Worm (Caenorhabditis elegans) whole organism, young adult: Measurements from ENCODE around the gene F46G10.4.

Experiments
- B0035.1 ChIP-seq: sonication (generic microtip); optimal IDR thresholded peaks from 2 replicates; lab custom pipeline; 2016; ENCODE audit warnings: missing genetic modification characterization, mild to moderate bottlenecking, missing compliant biosample characterization, missing genotype, missing genetic modification reagents
- B0261.1 ChIP-seq: sonication (generic microtip); optimal IDR thresholded peaks from 2 replicates; lab custom pipeline; 2016; ENCODE audit warnings: mild to moderate bottlenecking, missing genetic modification characterization, moderate library complexity, missing compliant biosample characterization
- D2030.7 ChIP-seq: fragments of 200-800 bp; sonication (Bioruptor generic); IDR thresholded peaks from 2 replicates; pipeline ENCODE4 v1.3.6; 2022; ENCODE audit warnings: missing genetic modification reagents, missing genetic modification characterization, missing compliant biosample characterization
- F39B2.1 ChIP-seq: fragments of 200-800 bp; sonication (Bioruptor generic); IDR thresholded peaks from 2 replicates; pipeline ENCODE4 v1.3.6; 2022; ENCODE audit warnings: missing genetic modification reagents, missing genetic modification characterization, missing compliant biosample characterization
- F57C9.4 ChIP-seq: sonication (generic microtip); optimal IDR thresholded peaks from 2 replicates; lab custom pipeline; 2017; ENCODE audit warnings: mild to moderate bottlenecking, missing genetic modification characterization, missing compliant biosample characterization
- K12H6.12 ChIP-seq: fragments of 200-800 bp; sonication (Bioruptor generic); optimal IDR thresholded peaks from 2 replicates; lab custom pipeline; 2018; ENCODE audit warnings: mild to moderate bottlenecking, missing genetic modification characterization, missing compliant biosample characterization
- Y95B8A.8 ChIP-seq: fragments of 200-800 bp; sonication (Bioruptor generic); IDR thresholded peaks from 2 replicates; pipeline ENCODE4 v1.3.6; 2022; ENCODE audit warnings: missing genetic modification reagents, missing genetic modification characterization, missing compliant biosample characterization
- atf-7 ChIP-seq: sonication (generic microtip); optimal IDR thresholded peaks from 2 replicates; lab custom pipeline; 2017; ENCODE audit warnings: mild to moderate bottlenecking, missing genetic modification characterization, missing compliant biosample characterization
- athp-1 ChIP-seq: sonication (generic microtip); optimal IDR thresholded peaks from 2 replicates; lab custom pipeline; 2017; ENCODE audit warnings: mild to moderate bottlenecking, missing genetic modification characterization, missing compliant biosample characterization
- attf-5 ChIP-seq: fragments of 200-800 bp; sonication (Bioruptor generic); optimal IDR thresholded peaks from 2 replicates; lab custom pipeline; 2018; ENCODE audit warnings: mild to moderate bottlenecking, missing genetic modification characterization, missing compliant biosample characterization
- attf-6 ChIP-seq: fragments of 200-800 bp; sonication (Bioruptor generic); IDR thresholded peaks from 2 replicates; pipeline ENCODE4 v1.3.6; 2022; ENCODE audit warnings: missing genetic modification reagents, missing genetic modification characterization, missing compliant biosample characterization
- bed-1 ChIP-seq: fragments of 200-800 bp; sonication (Bioruptor generic); IDR thresholded peaks from 2 replicates; pipeline ENCODE4 v1.3.6; 2022; ENCODE audit warnings: missing genetic modification reagents, missing genetic modification characterization, missing compliant biosample characterization
- bed-2 ChIP-seq: fragments of 200-800 bp; sonication (Bioruptor generic); IDR thresholded peaks from 2 replicates; pipeline ENCODE4 v1.3.6; 2022; ENCODE audit warnings: missing genetic modification reagents, missing genetic modification characterization, missing compliant biosample characterization
- cebp-2 ChIP-seq: fragments of 200-800 bp; sonication (Bioruptor generic); IDR thresholded peaks from 2 replicates; pipeline ENCODE4 v1.3.6; 2022; ENCODE audit warnings: missing genetic modification characterization, missing compliant biosample characterization
- ceh-58 ChIP-seq: fragments of 200-800 bp; sonication (Bioruptor generic); IDR thresholded peaks from 2 replicates; pipeline ENCODE4 v1.3.6; 2022; ENCODE audit warnings: missing genetic modification characterization, missing compliant biosample characterization
- die-1 ChIP-seq: sonication (generic microtip); optimal IDR thresholded peaks from 2 replicates; lab custom pipeline; 2016; ENCODE audit warnings: missing genotype, mild to moderate bottlenecking, missing genetic modification characterization, missing compliant biosample characterization
- dox-1 ChIP-seq: fragments of 200-800 bp; sonication (Bioruptor generic); IDR thresholded peaks from 2 replicates; pipeline ENCODE4 v1.3.6; 2022; ENCODE audit warnings: missing genetic modification reagents, missing genetic modification characterization, missing compliant biosample characterization
- dpl-1 ChIP-seq: fragments of 150-350 bp; optimal IDR thresholded peaks from 2 replicates; lab custom pipeline; 2014; ENCODE audit warnings: missing biosample characterization, missing genetic modification reagents, missing genetic modification characterization
- efl-1 ChIP-seq: fragments of 150-350 bp; optimal IDR thresholded peaks from 2 replicates; lab custom pipeline; 2014; ENCODE audit warnings: missing biosample characterization, missing genetic modification reagents, missing genetic modification characterization
- fkh-3 ChIP-seq: sonication (generic microtip); optimal IDR thresholded peaks from 2 replicates; lab custom pipeline; 2016; ENCODE audit warnings: mild to moderate bottlenecking, missing genetic modification characterization, missing compliant biosample characterization
- gei-17 ChIP-seq: fragments of 200-800 bp; sonication (Bioruptor generic); optimal IDR thresholded peaks from 2 replicates; lab custom pipeline; 2018; ENCODE audit warnings: mild to moderate bottlenecking, missing genetic modification characterization, missing compliant biosample characterization
- hlh-12 ChIP-seq: sonication (generic microtip); optimal IDR thresholded peaks from 2 replicates; lab custom pipeline; 2016; ENCODE audit warnings: missing genetic modification characterization, missing compliant biosample characterization
- hsf-1 ChIP-seq: fragments of 200-800 bp; sonication (Bioruptor generic); IDR thresholded peaks from 2 replicates; pipeline ENCODE4 v1.3.6; 2022; ENCODE audit warnings: missing genetic modification reagents, missing genetic modification characterization, missing compliant biosample characterization
- let-607 ChIP-seq, 2 experiments: fragments of 200-800 bp in 1 of 2; sonication (Bioruptor generic) in 1 of 2; sonication (generic microtip) in 1 of 2; optimal IDR thresholded peaks; 2 replicates each; lab custom pipeline; 2016 to 2018; ENCODE audit warnings: mild to moderate bottlenecking in 2 of 2, missing compliant biosample characterization in 2 of 2, missing genetic modification characterization in 2 of 2, moderate library complexity in 2 of 2, missing genotype in 1 of 2
- lin-54 ChIP-seq: fragments of 200-800 bp; sonication (Bioruptor generic); optimal IDR thresholded peaks from 2 replicates; lab custom pipeline; 2018; ENCODE audit warnings: mild to moderate bottlenecking, missing genetic modification characterization, missing compliant biosample characterization
- mxl-1 ChIP-seq: sonication (generic microtip); optimal IDR thresholded peaks from 2 replicates; lab custom pipeline; 2016; ENCODE audit warnings: missing genetic modification characterization, missing compliant biosample characterization
- nfyb-1 ChIP-seq: fragments of 200-800 bp; sonication (Bioruptor generic); IDR thresholded peaks from 2 replicates; pipeline ENCODE4 v1.3.6; 2022; ENCODE audit warnings: missing genetic modification reagents, missing genetic modification characterization, missing compliant biosample characterization
- nhr-120 ChIP-seq: fragments of 200-800 bp; sonication (Bioruptor generic); IDR thresholded peaks from 2 replicates; pipeline ENCODE4 v1.3.6; 2022; ENCODE audit warnings: missing genetic modification characterization, missing compliant biosample characterization
- nhr-179 ChIP-seq: sonication (generic microtip); optimal IDR thresholded peaks from 2 replicates; lab custom pipeline; 2016; ENCODE audit warnings: mild to moderate bottlenecking, missing genetic modification characterization, missing compliant biosample characterization
- pha-4 ChIP-seq: fragments of 150-350 bp; sonication (generic microtip); optimal IDR thresholded peaks from 2 replicates; lab custom pipeline; 2014; ENCODE audit warnings: missing biosample characterization, missing genetic modification reagents, missing genetic modification characterization
- rec-8 ChIP-seq, 2 experiments: sonication (generic microtip); optimal IDR thresholded peaks; 2 replicates each; lab custom pipeline; 2016; ENCODE audit warnings: mild to moderate bottlenecking in 2 of 2, missing genetic modification characterization in 2 of 2, missing genetic modification reagents in 2 of 2, missing genotype in 2 of 2, missing biosample characterization in 1 of 2, missing compliant biosample characterization in 1 of 2, moderate library complexity in 1 of 2
- sea-2 ChIP-seq: fragments of 200-800 bp; sonication (Bioruptor generic); IDR thresholded peaks from 2 replicates; pipeline ENCODE4 v1.3.6; 2022; ENCODE audit warnings: missing genetic modification characterization, missing compliant biosample characterization
- tlf-1 ChIP-seq: fragments of 200-800 bp; sonication (Bioruptor generic); optimal IDR thresholded peaks from 2 replicates; lab custom pipeline; 2018; ENCODE audit warnings: mild to moderate bottlenecking, missing genetic modification characterization, missing compliant biosample characterization
- unc-130 ChIP-seq: sonication (generic microtip); optimal IDR thresholded peaks from 2 replicates; lab custom pipeline; 2016; ENCODE audit warnings: missing genetic modification reagents, missing genetic modification characterization, missing compliant biosample characterization
- unc-62 ChIP-seq: fragments of 150-350 bp; optimal IDR thresholded peaks from 2 replicates; lab custom pipeline; 2014; ENCODE audit warnings: missing biosample characterization, missing genetic modification reagents, missing genetic modification characterization
- zim-3 ChIP-seq: sonication (generic microtip); optimal IDR thresholded peaks from 2 replicates; lab custom pipeline; 2017; ENCODE audit warnings: mild to moderate bottlenecking, missing genetic modification characterization, moderate library complexity, missing compliant biosample characterization
- ztf-28 ChIP-seq: fragments of 200-800 bp; sonication (Bioruptor generic); IDR thresholded peaks from 2 replicates; pipeline ENCODE4 v1.3.6; 2022; ENCODE audit warnings: missing genetic modification reagents, missing genetic modification characterization, missing compliant biosample characterization
- ztf-6 ChIP-seq: fragments of 200-800 bp; sonication (Bioruptor generic); IDR thresholded peaks from 2 replicates; pipeline ENCODE4 v1.3.6; 2022; ENCODE audit warnings: missing genetic modification reagents, missing genetic modification characterization, missing compliant biosample characterization

The F46G10.4 gene

DNA sequence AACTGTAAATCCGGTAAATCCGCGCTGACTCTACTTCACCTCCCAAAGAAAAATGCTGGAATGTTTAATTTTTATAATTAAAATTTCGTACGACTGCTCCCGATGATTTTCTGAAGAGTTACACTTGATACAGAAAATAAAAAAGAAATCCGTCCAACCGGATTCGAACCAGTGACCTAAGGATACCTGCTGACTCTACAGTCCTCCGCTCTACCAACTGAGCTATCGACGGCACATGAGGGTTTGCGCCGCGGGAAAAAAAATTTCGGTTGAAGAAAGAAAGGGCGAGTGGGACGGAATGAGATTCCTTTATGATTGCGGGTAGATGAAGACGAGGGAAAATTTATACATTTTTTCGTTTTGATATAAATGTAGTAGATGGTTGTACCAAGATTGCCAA is 49.2 kb upstream of the F46G10.4 start (continued):
- TF ChIP-seq dpl-1 (GFP tag; lab: Kevin White, UChicago) (no peak), nhr-179 (tag; lab: Kevin White, UChicago) (peak; percentile 16), sea-2 (GFP tag; lab: Robert Waterston, UW) (no peak), F57C9.4 (tag; lab: Kevin White, UChicago) (no peak), let-607 (tag; optimal IDR thresholded peaks at IDR 0.05; lab: Kevin White, UChicago) (peak in 1 of 2 experiments; percentile 7), rec-8 (tag; optimal IDR thresholded peaks at IDR 0.05; lab: Kevin White, UChicago) (peak; percentile 32 to 46), unc-62 (GFP tag; lab: Kevin White, UChicago) (no peak), die-1 (tag; lab: Kevin White, UChicago) (peak; percentile 76), B0261.1 (tag; lab: Kevin White, UChicago) (peak; percentile 80), nfyb-1 (GFP tag; lab: Robert Waterston, UW) (peak; percentile 64), Y95B8A.8 (GFP tag; lab: Robert Waterston, UW) (no peak)

DNA sequence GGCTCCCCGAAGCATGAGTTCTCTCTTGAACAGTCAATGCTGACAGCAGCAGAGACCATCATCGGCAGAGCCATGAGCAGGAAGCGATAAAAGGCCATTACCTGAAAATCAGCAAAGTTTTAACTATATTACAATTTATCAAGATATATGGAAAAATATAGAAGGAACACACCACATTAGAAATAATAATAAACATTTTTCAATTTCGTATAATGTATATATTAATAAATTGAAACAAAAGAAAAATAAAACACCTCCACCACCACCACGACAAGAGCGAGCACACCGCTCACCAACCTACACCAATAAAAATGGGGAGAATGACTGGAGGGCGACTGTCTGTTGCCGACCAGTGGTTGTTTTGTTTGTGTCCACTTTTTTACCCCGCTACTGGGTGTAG is 47.3 kb upstream of the F46G10.4 start, which contains the start of gene R04D3.2:
Gene R04D3.2 (minus strand): TSS at position 101 of the 400 bp plus-strand sequence.
- TF ChIP-seq B0035.1 (tag; lab: Kevin White, UChicago): no peak
- no peak for TF ChIP-seq unc-62 (GFP tag; lab: Kevin White, UChicago)
- TF ChIP-seq gei-17 (GFP tag; lab: Kevin White, UChicago): no peak
- no peak for TF ChIP-seq fkh-3 (tag; lab: Kevin White, UChicago)
- TF ChIP-seq ceh-58 (GFP tag; lab: Robert Waterston, UW): no peak
- TF ChIP-seq nhr-120: no peak

DNA sequence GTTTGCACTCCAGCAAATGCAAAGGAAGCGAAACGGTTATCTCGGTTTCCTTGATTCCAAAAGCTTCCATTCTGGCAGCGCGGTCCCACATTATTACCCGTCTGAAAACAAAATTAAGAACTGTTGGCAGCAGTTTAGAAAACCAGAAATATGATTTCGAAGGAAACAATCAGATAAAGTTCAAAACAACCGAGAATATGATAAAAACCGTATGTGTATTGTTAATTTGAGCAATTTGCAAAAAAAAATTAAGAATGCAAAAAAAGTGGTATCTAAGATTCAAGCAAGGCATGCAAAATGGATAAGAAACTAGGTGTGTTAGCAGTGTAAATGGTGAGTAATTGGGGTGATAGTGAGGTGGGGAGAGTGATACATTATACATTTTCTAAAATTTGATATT is 45.1 kb upstream of the F46G10.4 start, which contains the start of gene R04D3.4:
Gene R04D3.4 (minus strand): TSS at position 101 of the 400 bp plus-strand sequence.
- no peak for TF ChIP-seq zim-3 (tag; lab: Kevin White, UChicago)
- no peak for TF ChIP-seq bed-2 (GFP tag; lab: Robert Waterston, UW)
- TF ChIP-seq hlh-12 (tag; lab: Kevin White, UChicago): no peak
- TF ChIP-seq attf-5 (GFP tag; lab: Kevin White, UChicago): no peak
- TF ChIP-seq cebp-2 (GFP tag; lab: Robert Waterston, UW): no peak
- no peak for TF ChIP-seq tlf-1 (GFP tag; lab: Kevin White, UChicago)
- no peak for TF ChIP-seq ztf-28 (GFP tag; lab: Robert Waterston, UW)
- TF ChIP-seq pha-4: no peak
- TF ChIP-seq unc-130 (GFP tag; lab: Kevin White, UChicago): no peak
- TF ChIP-seq K12H6.12: no peak
- no peak for TF ChIP-seq bed-1 (GFP tag; lab: Robert Waterston, UW)

DNA sequence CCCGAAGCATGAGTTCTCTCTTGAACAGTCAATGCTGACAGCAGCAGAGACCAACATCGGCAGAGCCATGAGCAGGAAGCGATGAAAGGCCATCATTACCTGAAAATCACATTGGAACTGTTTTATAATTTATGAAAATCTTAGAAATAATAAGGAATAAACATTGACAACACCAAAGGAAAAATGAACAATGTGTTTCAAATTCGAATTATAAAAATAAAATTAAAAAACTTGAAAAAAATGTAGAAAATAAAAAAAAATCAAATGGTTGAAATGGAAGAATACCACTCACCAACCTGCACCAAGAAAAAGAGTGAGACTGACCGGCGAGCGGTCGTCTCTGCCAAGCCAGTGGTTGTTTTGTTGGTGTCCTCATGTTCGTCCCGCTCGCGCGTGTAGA is 43.3 kb upstream of the F46G10.4 start, which contains the start of gene R04D3.3:
Gene R04D3.3 (minus strand): TSS at position 101 of the 400 bp plus-strand sequence.
- 0 out of 2 replicates have a peak, but pooled peaks have one; percentile 22 for TF ChIP-seq D2030.7 (GFP tag; lab: Robert Waterston, UW)
- peak; percentile 61 for TF ChIP-seq efl-1 (GFP tag; lab: Kevin White, UChicago)
- TF ChIP-seq lin-54 (GFP tag; lab: Kevin White, UChicago): no peak

DNA sequence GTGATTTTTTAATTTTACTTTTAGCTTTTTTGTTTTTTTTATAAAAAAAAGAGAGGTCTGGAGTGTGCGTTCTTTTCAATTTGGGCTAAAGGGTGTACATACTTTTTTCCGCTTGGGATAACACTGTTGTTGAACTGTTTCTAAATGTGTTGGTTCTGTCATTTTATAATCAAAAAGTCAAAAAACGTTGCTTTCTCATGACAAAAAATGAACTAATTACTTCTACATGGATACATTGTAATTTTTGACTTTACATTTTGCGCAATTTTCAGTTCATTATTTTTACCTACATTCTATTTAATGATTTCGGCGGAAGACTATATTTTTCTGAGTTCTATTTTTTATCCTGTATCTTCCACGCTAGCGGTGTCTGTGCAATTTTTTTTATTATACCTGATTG is 42.3 kb upstream of the F46G10.4 start, which contains the start of gene srd-38:
Gene srd-38 (plus strand): TSS at position 301 of the 400 bp plus-strand sequence.
- TF ChIP-seq unc-62 (GFP tag; lab: Kevin White, UChicago): no peak
- TF ChIP-seq mxl-1 (tag; lab: Kevin White, UChicago): no peak
- no peak for TF ChIP-seq atf-7 (tag; lab: Kevin White, UChicago)
- no peak for TF ChIP-seq rec-8 (tag; optimal IDR thresholded peaks at IDR 0.05; lab: Kevin White, UChicago)
- no peak for TF ChIP-seq hsf-1 (GFP tag; lab: Robert Waterston, UW)
- no peak for TF ChIP-seq dox-1 (GFP tag; lab: Robert Waterston, UW)
- no peak for TF ChIP-seq ztf-6 (GFP tag; lab: Robert Waterston, UW)
- no peak for TF ChIP-seq athp-1 (tag; lab: Kevin White, UChicago)
- no peak for TF ChIP-seq F39B2.1 (GFP tag; lab: Robert Waterston, UW)
- no peak for TF ChIP-seq attf-6
- TF ChIP-seq, all 124 proteins: peak for 0
